Worm (Caenorhabditis elegans) whole organism, young adult: ENCODE measurements around the gene C18D11.7.

Experiments
- B0035.1 ChIP-seq: sonication (generic microtip); optimal IDR thresholded peaks from 2 replicates; lab custom pipeline; 2016; ENCODE audit warnings: missing genetic modification characterization, mild to moderate bottlenecking, missing compliant biosample characterization, missing genotype, missing genetic modification reagents
- D2030.7 ChIP-seq: fragments of 200-800 bp; sonication (Bioruptor generic); IDR thresholded peaks from 2 replicates; pipeline ENCODE4 v1.3.6; 2022; ENCODE audit warnings: missing genetic modification reagents, missing genetic modification characterization, missing compliant biosample characterization
- F23B12.7 ChIP-seq: sonication (generic microtip); optimal IDR thresholded peaks from 2 replicates; lab custom pipeline; 2017; ENCODE audit warnings: missing genetic modification characterization, mild to moderate bottlenecking, missing compliant biosample characterization, antibody characterized with exemption, moderate library complexity; ENCODE audit not compliant: insufficient read depth
- F49E8.2 ChIP-seq: sonication (generic microtip); optimal IDR thresholded peaks from 3 replicates; lab custom pipeline; 2017; ENCODE audit warnings: missing genetic modification characterization, mild to moderate bottlenecking, missing compliant biosample characterization, antibody characterized with exemption, moderate library complexity; ENCODE audit not compliant: insufficient read depth
- F52B5.7 ChIP-seq: sonication (generic microtip); optimal IDR thresholded peaks from 2 replicates; lab custom pipeline; 2016; ENCODE audit warnings: mild to moderate bottlenecking, missing genetic modification characterization, missing compliant biosample characterization
- Y67H2A.10 ChIP-seq: fragments of 200-800 bp; sonication (Bioruptor generic); conservative IDR thresholded peaks from 2 replicates; pipeline ENCODE4 v1.3.6; 2022; ENCODE audit warnings: missing genetic modification reagents, missing genetic modification characterization, missing compliant biosample characterization
- Y79H2A.3 ChIP-seq: fragments of 200-800 bp; sonication (Bioruptor generic); conservative IDR thresholded peaks from 2 replicates; pipeline ENCODE4 v1.3.6; 2022; ENCODE audit warnings: missing genetic modification reagents, missing genetic modification characterization, missing compliant biosample characterization
- akir-1 ChIP-seq: fragments of 200-800 bp; sonication (Bioruptor generic); optimal IDR thresholded peaks from 2 replicates; lab custom pipeline; 2018; ENCODE audit warnings: mild to moderate bottlenecking, missing genetic modification characterization, moderate library complexity, missing compliant biosample characterization
- aptf-3 ChIP-seq: fragments of 200-800 bp; sonication (Bioruptor generic); IDR thresholded peaks from 2 replicates; pipeline ENCODE4 v1.3.6; 2022; ENCODE audit warnings: missing genetic modification characterization, missing compliant biosample characterization
- atf-7 ChIP-seq: sonication (generic microtip); optimal IDR thresholded peaks from 2 replicates; lab custom pipeline; 2017; ENCODE audit warnings: mild to moderate bottlenecking, missing genetic modification characterization, missing compliant biosample characterization
- cebp-1 ChIP-seq, 2 experiments: fragments of 200-800 bp in 1 of 2; sonication (Bioruptor generic) in 1 of 2; sonication (generic microtip) in 1 of 2; IDR thresholded peaks in 1 of 2; optimal IDR thresholded peaks in 1 of 2; 2 replicates each; pipeline versions ENCODE4 v1.3.6 to Lab custom; 2017 to 2022; ENCODE audit warnings: missing compliant biosample characterization in 2 of 2, missing genetic modification characterization in 2 of 2, mild to moderate bottlenecking in 1 of 2, missing genetic modification reagents in 1 of 2, moderate library complexity in 1 of 2
- cebp-2 ChIP-seq: fragments of 200-800 bp; sonication (Bioruptor generic); IDR thresholded peaks from 2 replicates; pipeline ENCODE4 v1.3.6; 2022; ENCODE audit warnings: missing genetic modification characterization, missing compliant biosample characterization
- dpl-1 ChIP-seq: fragments of 150-350 bp; optimal IDR thresholded peaks from 2 replicates; lab custom pipeline; 2014; ENCODE audit warnings: missing biosample characterization, missing genetic modification reagents, missing genetic modification characterization
- efl-1 ChIP-seq: fragments of 150-350 bp; optimal IDR thresholded peaks from 2 replicates; lab custom pipeline; 2014; ENCODE audit warnings: missing biosample characterization, missing genetic modification reagents, missing genetic modification characterization
- egl-18 ChIP-seq: fragments of 200-800 bp; sonication (Bioruptor generic); IDR thresholded peaks from 2 replicates; pipeline ENCODE4 v1.3.6; 2022; ENCODE audit warnings: missing genetic modification reagents, missing genetic modification characterization, missing compliant biosample characterization
- egrh-3 ChIP-seq: fragments of 200-800 bp; sonication (Bioruptor generic); IDR thresholded peaks from 2 replicates; pipeline ENCODE4 v1.3.6; 2022; ENCODE audit warnings: missing genetic modification reagents, missing genetic modification characterization, missing compliant biosample characterization
- ekl-4 ChIP-seq: fragments of 200-800 bp; sonication (Bioruptor generic); IDR thresholded peaks from 2 replicates; pipeline ENCODE4 v1.3.6; 2022; ENCODE audit warnings: missing genetic modification reagents, missing genetic modification characterization, missing compliant biosample characterization
- hmg-1.2 ChIP-seq: fragments of 200-800 bp; sonication (Bioruptor generic); IDR thresholded peaks from 2 replicates; pipeline ENCODE4 v1.3.6; 2022; ENCODE audit warnings: missing genetic modification reagents, missing genetic modification characterization, missing compliant biosample characterization
- let-526 ChIP-seq: fragments of 200-800 bp; sonication (Bioruptor generic); IDR thresholded peaks from 2 replicates; pipeline ENCODE4 v1.3.6; 2022; ENCODE audit warnings: missing genetic modification reagents, missing genetic modification characterization, missing compliant biosample characterization
- lin-40 ChIP-seq: sonication (generic microtip); optimal IDR thresholded peaks from 2 replicates; lab custom pipeline; 2016; ENCODE audit warnings: missing genetic modification characterization, mild to moderate bottlenecking, missing compliant biosample characterization, missing genotype, missing genetic modification reagents
- madf-6 ChIP-seq: fragments of 200-800 bp; sonication (Bioruptor generic); IDR thresholded peaks from 2 replicates; pipeline ENCODE4 v1.3.6; 2022; ENCODE audit warnings: missing genetic modification reagents, missing genetic modification characterization, missing compliant biosample characterization
- nhr-27 ChIP-seq: fragments of 200-800 bp; sonication (Bioruptor generic); optimal IDR thresholded peaks from 2 replicates; lab custom pipeline; 2018; ENCODE audit warnings: mild to moderate bottlenecking, missing genetic modification characterization, moderate library complexity, missing compliant biosample characterization
- nhr-80 ChIP-seq: sonication (generic microtip); optimal IDR thresholded peaks from 2 replicates; lab custom pipeline; 2016; ENCODE audit warnings: missing genetic modification characterization, missing compliant biosample characterization
- pha-4 ChIP-seq: fragments of 150-350 bp; sonication (generic microtip); optimal IDR thresholded peaks from 2 replicates; lab custom pipeline; 2014; ENCODE audit warnings: missing biosample characterization, missing genetic modification reagents, missing genetic modification characterization
- rcor-1 ChIP-seq: fragments of 200-800 bp; sonication (Bioruptor generic); IDR thresholded peaks from 2 replicates; pipeline ENCODE4 v1.3.6; 2022; ENCODE audit warnings: missing genetic modification reagents, missing genetic modification characterization, missing compliant biosample characterization
- rec-8 ChIP-seq, 2 experiments: sonication (generic microtip); optimal IDR thresholded peaks; 2 replicates each; lab custom pipeline; 2016; ENCODE audit warnings: mild to moderate bottlenecking in 2 of 2, missing genetic modification characterization in 2 of 2, missing genetic modification reagents in 2 of 2, missing genotype in 2 of 2, missing biosample characterization in 1 of 2, missing compliant biosample characterization in 1 of 2, moderate library complexity in 1 of 2
- repo-1 ChIP-seq: sonication (generic microtip); optimal IDR thresholded peaks from 2 replicates; lab custom pipeline; 2017; ENCODE audit warnings: mild to moderate bottlenecking, missing genetic modification characterization, missing compliant biosample characterization
- rpc-1 ChIP-seq, 2 experiments: fragments of 150-350 bp in 1 of 2; sonication (generic microtip) in 1 of 2; optimal IDR thresholded peaks; 2 replicates each; lab custom pipeline; 2014 to 2018; ENCODE audit warnings: missing biosample characterization in 1 of 2, missing genetic modification characterization in 1 of 2, missing genetic modification reagents in 1 of 2, missing genotype in 1 of 2
- sdz-38 ChIP-seq: sonication (generic microtip); optimal IDR thresholded peaks from 2 replicates; lab custom pipeline; 2016; ENCODE audit warnings: missing genotype, missing genetic modification characterization, missing compliant biosample characterization
- snpc-1.1 ChIP-seq: sonication (generic microtip); optimal IDR thresholded peaks from 2 replicates; lab custom pipeline; 2017; ENCODE audit warnings: missing genetic modification characterization, mild to moderate bottlenecking, missing compliant biosample characterization, antibody characterized with exemption, moderate library complexity, missing genotype, missing genetic modification reagents; ENCODE audit not compliant: insufficient read depth
- snpc-1.3 ChIP-seq: sonication (generic microtip); optimal IDR thresholded peaks from 2 replicates; lab custom pipeline; 2017; ENCODE audit warnings: missing genetic modification characterization, mild to moderate bottlenecking, missing compliant biosample characterization, antibody characterized with exemption, moderate library complexity, missing genotype, missing genetic modification reagents; ENCODE audit not compliant: insufficient read depth
- snpc-4 ChIP-seq, 5 experiments: fragments of 150-350 bp in 1 of 5; sonication (generic microtip) in 4 of 5; optimal IDR thresholded peaks; 2 replicates each; lab custom pipeline; 2014 to 2018; ENCODE audit warnings: missing genetic modification characterization in 5 of 5, missing biosample characterization in 3 of 5, antibody characterized with exemption in 2 of 5, mild to moderate bottlenecking in 2 of 5, missing compliant biosample characterization in 2 of 5, missing genotype in 2 of 5, moderate library complexity in 2 of 5, missing genetic modification reagents in 1 of 5
- tbp1 ChIP-seq: fragments of 200-800 bp; sonication (Bioruptor generic); optimal IDR thresholded peaks from 2 replicates; lab custom pipeline; 2018; ENCODE audit warnings: mild to moderate bottlenecking, missing genetic modification characterization, missing compliant biosample characterization
- tbx-9 ChIP-seq: sonication (generic microtip); optimal IDR thresholded peaks from 2 replicates; lab custom pipeline; 2016; ENCODE audit warnings: borderline replicate concordance, missing genetic modification characterization, inconsistent platforms, missing compliant biosample characterization
- xnd-1 ChIP-seq: sonication (generic microtip); optimal IDR thresholded peaks from 2 replicates; lab custom pipeline; 2016; ENCODE audit warnings: missing genotype, missing genetic modification reagents, missing genetic modification characterization, missing compliant biosample characterization
- ztf-22 ChIP-seq: fragments of 200-800 bp; sonication (Bioruptor generic); optimal IDR thresholded peaks from 2 replicates; lab custom pipeline; 2018; ENCODE audit warnings: mild to moderate bottlenecking, missing genetic modification characterization, moderate library complexity, missing compliant biosample characterization
- ztf-28 ChIP-seq: fragments of 200-800 bp; sonication (Bioruptor generic); IDR thresholded peaks from 2 replicates; pipeline ENCODE4 v1.3.6; 2022; ENCODE audit warnings: missing genetic modification reagents, missing genetic modification characterization, missing compliant biosample characterization

The C18D11.7 gene

ce11 chrIII:11823260-11823659, 16.7 kb upstream of the C18D11.7 start, which contains the start of gene C18D11.3 (continued):
- TF ChIP-seq nhr-27 (tag; lab: Kevin White, UChicago) (no peak), lin-40 (tag; lab: Kevin White, UChicago) (peak; percentile 72), dpl-1 (GFP tag; lab: Kevin White, UChicago) (peak; percentile 57), B0035.1 (no peak), madf-6 (GFP tag; lab: Robert Waterston, UW) (peak; percentile 67; the same call in 1 of the 2 replicates), F49E8.2 (no peak), rcor-1 (GFP tag; lab: Robert Waterston, UW) (peak; percentile 19; the same call in 1 of the 2 replicates), cebp-2 (GFP tag; lab: Robert Waterston, UW) (no peak), egl-18 (GFP tag; lab: Robert Waterston, UW) (no peak), cebp-1 (GFP tag; IDR thresholded peaks at IDR 0.05; lab: Robert Waterston, UW) (0 out of 2 replicates have a peak, but pooled peaks have one; percentile 42), cebp-1 (tag; optimal IDR thresholded peaks at IDR 0.05; lab: Kevin White, UChicago) (peak; percentile 81), akir-1 (GFP tag; lab: Kevin White, UChicago) (no peak), aptf-3 (GFP tag; lab: Robert Waterston, UW) (no peak), sdz-38 (tag; lab: Kevin White, UChicago) (no peak), let-526 (peak; percentile 63; the same call in 1 of the 2 replicates), ztf-22 (GFP tag; lab: Kevin White, UChicago) (peak; percentile 36), repo-1 (no peak), D2030.7 (peak; percentile 49; the same call in 1 of the 2 replicates), atf-7 (tag; lab: Kevin White, UChicago) (peak; percentile 32), xnd-1 (tag; lab: Kevin White, UChicago) (no peak), F52B5.7 (tag; lab: Kevin White, UChicago) (no peak), F23B12.7 (tag; lab: Kevin White, UChicago) (peak; percentile 57), tbx-9 (tag; lab: Kevin White, UChicago) (no peak), pha-4 (tag; lab: Kevin White, UChicago) (peak; percentile 64), efl-1 (GFP tag; lab: Kevin White, UChicago) (peak; percentile 65), egrh-3 (GFP tag; lab: Robert Waterston, UW) (0 out of 2 replicates have a peak, but pooled peaks have one; percentile 14), rec-8 (tag; optimal IDR thresholded peaks at IDR 0.05; lab: Kevin White, UChicago) (no peak), ekl-4 (peak; percentile 65; the same call in 1 of the 2 replicates), rpc-1 (optimal IDR thresholded peaks at IDR 0.05; lab: Kevin White, UChicago) (no peak), rpc-1 (tag; optimal IDR thresholded peaks at IDR 0.05; lab: Kevin White, UChicago) (no peak), hmg-1.2 (peak; percentile 63; the same call in 1 of the 2 replicates), Y79H2A.3 (GFP tag; lab: Robert Waterston, UW) (no peak), tbp1 (GFP tag; lab: Kevin White, UChicago) (peak; percentile 66), ztf-28 (GFP tag; lab: Robert Waterston, UW) (0 out of 2 replicates have a peak, but pooled peaks have one; percentile 7)

ce11 chrIII:11822407-11822806, 15.8 kb upstream of the C18D11.7 start, which contains the start of gene maa-1:
maa-1 (minus strand) TSS chrIII:11822526.
- TF ChIP-seq nhr-80: peak; percentile 48
- TF ChIP-seq Y67H2A.10 (GFP tag; lab: Robert Waterston, UW): no peak
- TF ChIP-seq, all 124 proteins: peak for 1

ce11 chrIII:11817865-11818264, 11.3 kb upstream of the C18D11.7 start:
- 0 out of 2 replicates have a peak, but pooled peaks have one; percentile 7 for TF ChIP-seq madf-6 (GFP tag; lab: Robert Waterston, UW)
- TF ChIP-seq hmg-1.2: peak; percentile 36; the same call in 1 of the 2 replicates
- no peak for TF ChIP-seq snpc-1.3 (tag; lab: Kevin White, UChicago)
- TF ChIP-seq let-526: no peak
- TF ChIP-seq snpc-4 (GFP tag; optimal IDR thresholded peaks at IDR 0.05; lab: Kevin White, UChicago): peak; percentile 26
- peak in 2 of 4 experiments; percentile 80 for TF ChIP-seq snpc-4 (tag; optimal IDR thresholded peaks at IDR 0.05; lab: Kevin White, UChicago)
- peak; percentile 49 for TF ChIP-seq snpc-1.1 (tag; lab: Kevin White, UChicago)
